Worm (Caenorhabditis elegans): ENCODE data around the gene lin-56.

DNA sequence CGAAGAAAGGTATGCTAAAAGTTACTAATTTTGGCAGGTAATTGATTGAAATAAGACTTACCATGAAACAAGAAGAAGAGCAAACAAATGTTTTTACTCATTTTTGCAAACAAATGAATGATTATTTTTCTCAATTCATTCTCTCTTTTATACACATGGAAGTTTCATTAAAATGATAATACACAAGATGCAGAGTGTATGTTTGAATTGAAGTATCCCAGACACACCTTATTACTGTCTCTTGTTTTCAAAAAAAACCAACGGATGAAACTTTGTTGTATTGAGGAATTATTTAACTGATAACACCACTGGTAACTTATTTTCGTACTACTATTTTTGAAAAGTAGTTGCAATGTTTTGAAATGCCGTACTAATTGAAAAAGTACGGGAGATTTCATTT lies 29.5 kb downstream of the lin-56 start, which contains the start of gene clec-59:
- TF ChIP-seq aly-2 (tag; optimal IDR thresholded peaks at IDR 0.05) (no peak), nhr-11 (tag; optimal IDR thresholded peaks at IDR 0.05) (no peak), nhr-6 (tag; optimal IDR thresholded peaks at IDR 0.05) (no peak), ceh-16 (tag; optimal IDR thresholded peaks at IDR 0.05) (no peak), fos-1 (tag; optimal IDR thresholded peaks at IDR 0.05) (no peak)

All from whole organism, L2 larva.